Worm (Caenorhabditis elegans): ENCODE data around the gene srh-265.

srh-265 gene

ce11 chrV:15377903-15378302 lies 38.1 kb upstream of the srh-265 start, which contains the start of gene srh-122:
Gene srh-122 (minus strand): TSS chrV:15378003.
- TF ChIP-seq ceh-48 (tag; optimal IDR thresholded peaks at IDR 0.05): no peak
- TF ChIP-seq ahr-1 (tag; optimal IDR thresholded peaks at IDR 0.05): no peak
- no peak for TF ChIP-seq rnt-1 (tag; optimal IDR thresholded peaks at IDR 0.05)
- TF ChIP-seq ztf-16 (tag; optimal IDR thresholded peaks at IDR 0.05): no peak
- no peak for TF ChIP-seq ceh-45 (GFP tag; IDR thresholded peaks at IDR 0.05)
- no peak for TF ChIP-seq eyg-1 (tag; optimal IDR thresholded peaks at IDR 0.05)
- TF ChIP-seq sdc-2 (tag; optimal IDR thresholded peaks at IDR 0.05): no peak
- no peak for TF ChIP-seq ceh-34 (tag; optimal IDR thresholded peaks at IDR 0.05)

ce11 chrV:15379817-15380216 lies 36.2 kb upstream of the srh-265 start, which contains the start of gene srh-251:
Gene srh-251 (minus strand): TSS chrV:15379917.
- TF ChIP-seq ref-2 (tag; optimal IDR thresholded peaks at IDR 0.05): no peak
- TF ChIP-seq gmeb-2 (tag; optimal IDR thresholded peaks at IDR 0.05): no peak
- no peak for TF ChIP-seq sox-4 (tag; optimal IDR thresholded peaks at IDR 0.05)
- TF ChIP-seq che-1 (tag; optimal IDR thresholded peaks at IDR 0.05): no peak
- TF ChIP-seq tbx-7 (tag; optimal IDR thresholded peaks at IDR 0.05): no peak
- TF ChIP-seq sdc-2 (tag; optimal IDR thresholded peaks at IDR 0.05): no peak
- TF ChIP-seq ceh-31 (tag; optimal IDR thresholded peaks at IDR 0.05): no peak
- TF ChIP-seq ceh-19 (GFP tag; optimal IDR thresholded peaks at IDR 0.05): no peak
- no peak for TF ChIP-seq F13H6.1 (tag; optimal IDR thresholded peaks at IDR 0.05)
- no peak for TF ChIP-seq ceh-30 (tag; optimal IDR thresholded peaks at IDR 0.05)
- TF ChIP-seq dve-1 (tag; optimal IDR thresholded peaks at IDR 0.05): no peak
- no peak for TF ChIP-seq unc-3 (GFP tag; conservative IDR thresholded peaks at IDR 0.05)
- no peak for TF ChIP-seq unc-3 (tag; optimal IDR thresholded peaks at IDR 0.05)

ce11 chrV:15380857-15381256 lies 35.2 kb upstream of the srh-265 start, which contains the start of gene dhs-23:
Gene dhs-23 (plus strand): TSS chrV:15381219.
- TF ChIP-seq ceh-31 (tag; optimal IDR thresholded peaks at IDR 0.05) (no peak), che-1 (tag; optimal IDR thresholded peaks at IDR 0.05) (no peak), hlh-15 (tag; optimal IDR thresholded peaks at IDR 0.05) (no peak), ttx-3 (tag; optimal IDR thresholded peaks at IDR 0.05) (no peak)

ce11 chrV:15383739-15384138 lies 32.3 kb upstream of the srh-265 start, which contains the start of gene str-88:
Gene str-88 (minus strand): TSS chrV:15383839.
- TF ChIP-seq F13H6.1 (tag; optimal IDR thresholded peaks at IDR 0.05): no peak

ce11 chrV:15384733-15385132 lies 31.3 kb upstream of the srh-265 start, which contains the start of gene str-102:
Gene str-102 (plus strand): TSS chrV:15385033.
- TF ChIP-seq unc-86 (tag; optimal IDR thresholded peaks at IDR 0.05) (no peak), K02D7.2 (tag; optimal IDR thresholded peaks at IDR 0.05) (no peak), syd-9 (tag; optimal IDR thresholded peaks at IDR 0.05) (no peak), rnt-1 (tag; optimal IDR thresholded peaks at IDR 0.05) (no peak), ahr-1 (tag; optimal IDR thresholded peaks at IDR 0.05) (no peak)

ce11 chrV:15388820-15389384 lies 27.1 kb upstream of the srh-265 start, which contains the start of gene srh-170:
Gene srh-170 (minus strand): TSS chrV:15388870.
- TF ChIP-seq pag-3 (tag; optimal IDR thresholded peaks at IDR 0.05; ENCODE audit: borderline replicate concordance) (no peak), pros-1 (tag; optimal IDR thresholded peaks at IDR 0.05) (no peak), elt-2 (tag; optimal IDR thresholded peaks at IDR 0.05) (peak; percentile 7), unc-3 (GFP tag; conservative IDR thresholded peaks at IDR 0.05) (no peak), unc-3 (tag; optimal IDR thresholded peaks at IDR 0.05) (no peak)

ce11 chrV:15392064-15392463 lies 24.0 kb upstream of the srh-265 start:
- no peak for TF ChIP-seq pag-3 (tag; optimal IDR thresholded peaks at IDR 0.05; ENCODE audit: borderline replicate concordance)
- TF ChIP-seq elt-4 (tag; optimal IDR thresholded peaks at IDR 0.05): no peak
- TF ChIP-seq ahr-1 (tag; optimal IDR thresholded peaks at IDR 0.05): no peak
- no peak for TF ChIP-seq ztf-16 (tag; optimal IDR thresholded peaks at IDR 0.05)
- TF ChIP-seq hlh-13 (GFP tag; optimal IDR thresholded peaks at IDR 0.05): no peak
- TF ChIP-seq unc-42 (tag; optimal IDR thresholded peaks at IDR 0.05): peak; percentile 17

Measured in whole organism, late embryonic.